Worm (Caenorhabditis elegans) whole organism, L4 larva: Measurements from ENCODE around the gene F33A8.7.

ENCODE experiments used
- F10B5.3 ChIP-seq: sonication (generic microtip); optimal IDR thresholded peaks from 2 replicates; lab custom pipeline; 2016; ENCODE audit warnings: mild to moderate bottlenecking, missing genetic modification characterization, missing compliant biosample characterization
- F49E8.2 ChIP-seq: sonication (generic microtip); optimal IDR thresholded peaks from 2 replicates; lab custom pipeline; 2016; ENCODE audit warnings: missing compliant biosample characterization, mild to moderate bottlenecking, missing genetic modification characterization, borderline replicate concordance
- Y105C5A.15 ChIP-seq: fragments of 200-800 bp; sonication (Bioruptor generic); IDR thresholded peaks from 2 replicates; pipeline ENCODE4 v1.3.6; 2022; ENCODE audit warnings: missing genetic modification characterization, missing compliant biosample characterization
- Y48G9A.11 ChIP-seq: fragments of 200-800 bp; sonication (Bioruptor generic); IDR thresholded peaks from 2 replicates; pipeline ENCODE4 v1.3.6; 2022; ENCODE audit warnings: missing genetic modification reagents, missing genetic modification characterization, missing compliant biosample characterization
- aha-1 ChIP-seq: fragments of 150-350 bp; peaks from one replicate; lab custom pipeline; 2014; ENCODE audit warnings: missing biosample characterization, missing genetic modification characterization
- ceh-20 ChIP-seq: fragments of 200-800 bp; sonication (Bioruptor generic); IDR thresholded peaks from 2 replicates; pipeline ENCODE4 v1.3.6; 2022; ENCODE audit warnings: missing genetic modification reagents, missing genetic modification characterization, missing compliant biosample characterization
- ceh-44 ChIP-seq: fragments of 200-800 bp; sonication (Bioruptor generic); IDR thresholded peaks from 2 replicates; pipeline ENCODE4 v1.3.6; 2022; ENCODE audit warnings: missing genetic modification reagents, missing genetic modification characterization, missing compliant biosample characterization
- ces-1 ChIP-seq: fragments of 150-350 bp; sonication (generic microtip); optimal IDR thresholded peaks from 4 replicates; lab custom pipeline; 2014; ENCODE audit warnings: missing biosample characterization, missing genetic modification reagents, missing genetic modification characterization
- daf-12 ChIP-seq: fragments of 150-350 bp; optimal IDR thresholded peaks from 2 replicates; lab custom pipeline; 2014; ENCODE audit warnings: missing biosample characterization, missing genetic modification reagents, missing genetic modification characterization
- dmd-6 ChIP-seq: fragments of 200-800 bp; sonication (Bioruptor generic); IDR thresholded peaks from 2 replicates; pipeline ENCODE4 v1.3.6; 2022; ENCODE audit warnings: missing genetic modification reagents, missing genetic modification characterization, missing compliant biosample characterization
- egl-27 ChIP-seq: sonication (generic microtip); optimal IDR thresholded peaks from 3 replicates; lab custom pipeline; 2017; ENCODE audit warnings: missing biosample characterization, missing genetic modification reagents, missing genetic modification characterization
- hlh-30 ChIP-seq: sonication (generic microtip); optimal IDR thresholded peaks from 2 replicates; lab custom pipeline; 2017; ENCODE audit warnings: antibody characterized with exemption, mild to moderate bottlenecking, missing genetic modification characterization, missing compliant biosample characterization; ENCODE audit not compliant: insufficient read depth
- jun-1 ChIP-seq: fragments of 150-350 bp; optimal IDR thresholded peaks from 2 replicates; lab custom pipeline; 2014; ENCODE audit warnings: missing biosample characterization, missing genetic modification reagents, missing genetic modification characterization
- lim-7 ChIP-seq: fragments of 200-800 bp; sonication (Bioruptor generic); IDR thresholded peaks from 2 replicates; pipeline ENCODE4 v1.3.6; 2022; ENCODE audit warnings: missing genetic modification characterization, missing compliant biosample characterization
- lin-1 ChIP-seq: fragments of 200-800 bp; sonication (Bioruptor generic); IDR thresholded peaks from 2 replicates; pipeline ENCODE4 v1.3.6; 2022; ENCODE audit warnings: missing genetic modification reagents, missing genetic modification characterization, missing compliant biosample characterization
- lin-15B ChIP-seq: fragments of 150-350 bp; sonication (generic microtip); optimal IDR thresholded peaks from 3 replicates; lab custom pipeline; 2014; ENCODE audit warnings: missing biosample characterization, missing genetic modification characterization
- lin-29 ChIP-seq: fragments of 200-800 bp; sonication (Bioruptor generic); IDR thresholded peaks from 2 replicates; pipeline ENCODE4 v1.3.6; 2022; ENCODE audit warnings: missing genetic modification reagents, missing genetic modification characterization, missing compliant biosample characterization
- lin-38 ChIP-seq: fragments of 200-800 bp; sonication (Bioruptor generic); IDR thresholded peaks from 2 replicates; pipeline ENCODE4 v1.3.6; 2022; ENCODE audit warnings: missing genetic modification reagents, missing genetic modification characterization, missing compliant biosample characterization
- madf-5 ChIP-seq, 2 experiments: fragments of 200-800 bp; sonication (Bioruptor generic); IDR thresholded peaks; 2 replicates each; pipeline ENCODE4 v1.3.6; 2022; ENCODE audit warnings: missing compliant biosample characterization in 2 of 2, missing genetic modification characterization in 2 of 2
- mes-2 ChIP-seq: sonication (generic microtip); optimal IDR thresholded peaks from 2 replicates; lab custom pipeline; 2016; ENCODE audit warnings: missing genotype, mild to moderate bottlenecking, missing genetic modification characterization, missing compliant biosample characterization; ENCODE audit not compliant: poor library complexity, severe bottlenecking
- nhr-10 ChIP-seq: fragments of 150-350 bp; optimal IDR thresholded peaks from 2 replicates; lab custom pipeline; 2014; ENCODE audit warnings: missing biosample characterization, missing genetic modification characterization
- nhr-28 ChIP-seq: fragments of 150-350 bp; optimal IDR thresholded peaks from 2 replicates; lab custom pipeline; 2014; ENCODE audit warnings: missing biosample characterization, missing genetic modification characterization
- nhr-6 ChIP-seq: fragments of 150-350 bp; optimal IDR thresholded peaks from 2 replicates; lab custom pipeline; 2014; ENCODE audit warnings: missing biosample characterization, missing genetic modification characterization
- pha-4 ChIP-seq, 2 experiments: fragments of 150-350 bp in 1 of 2; fragments of 200-800 bp in 1 of 2; sonication (Bioruptor generic) in 1 of 2; IDR thresholded peaks in 1 of 2; optimal IDR thresholded peaks in 1 of 2; 2 replicates each; pipeline versions ENCODE4 v1.3.6 to Lab custom; 2014 to 2022; ENCODE audit warnings: missing genetic modification characterization in 2 of 2, missing genetic modification reagents in 2 of 2, missing biosample characterization in 1 of 2, missing compliant biosample characterization in 1 of 2
- set-16 ChIP-seq: fragments of 200-800 bp; sonication (Bioruptor generic); IDR thresholded peaks from 2 replicates; pipeline ENCODE4 v1.3.6; 2022; ENCODE audit warnings: missing genetic modification reagents, missing genetic modification characterization, missing compliant biosample characterization
- skn-1 ChIP-seq: fragments of 150-350 bp; optimal IDR thresholded peaks from 2 replicates; lab custom pipeline; 2014; ENCODE audit warnings: missing biosample characterization, missing genetic modification characterization
- unc-130 ChIP-seq: sonication (generic microtip); optimal IDR thresholded peaks from 2 replicates; lab custom pipeline; 2016; ENCODE audit warnings: missing genetic modification reagents, missing genetic modification characterization, missing compliant biosample characterization
- unc-39 ChIP-seq: sonication (generic microtip); optimal IDR thresholded peaks from 2 replicates; lab custom pipeline; 2017; ENCODE audit warnings: missing biosample characterization, missing genetic modification characterization
- unc-62 ChIP-seq, 3 experiments: fragments of 150-350 bp in 1 of 3; sonication (generic microtip); optimal IDR thresholded peaks in 2 of 3; peaks in 1 of 3; 1 replicate in 1 of 3; 2 replicates in 2 of 3; lab custom pipeline; 2014 to 2017; ENCODE audit warnings: missing biosample characterization in 3 of 3, missing genetic modification characterization in 3 of 3, missing genetic modification reagents in 3 of 3, missing genotype in 1 of 3

Gene F33A8.7

ce11 chrII:10999109-10999508 lies 26.4 kb downstream of the F33A8.7 start:
- TF ChIP-seq unc-39 (no peak), ces-1 (GFP tag; lab: Kevin White, UChicago) (peak; percentile 49), dmd-6 (GFP tag; lab: Robert Waterston, UW) (no peak), set-16 (GFP tag; lab: Robert Waterston, UW) (0 out of 2 replicates have a peak, but pooled peaks have one; percentile 6), aha-1 (peak; percentile 63)

DNA sequence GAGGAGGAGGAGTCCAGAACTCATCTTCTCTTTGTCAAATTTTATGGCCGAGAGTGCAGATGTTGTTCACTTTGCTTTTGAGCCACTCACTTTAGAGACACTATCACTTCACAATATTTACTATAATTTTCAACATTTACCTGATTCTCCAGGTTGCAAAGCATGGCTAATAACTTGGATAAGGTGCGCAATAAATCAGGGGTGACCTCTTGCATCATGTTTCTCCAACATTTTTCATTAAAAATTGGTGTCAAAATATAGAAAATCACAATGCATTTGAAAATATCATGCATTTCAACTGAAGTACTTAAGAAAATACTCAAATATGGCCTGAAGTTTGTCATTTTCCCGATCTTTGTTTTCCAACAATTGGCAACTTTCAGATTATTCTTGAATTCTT lies 29.9 kb downstream of the F33A8.7 start:
- TF ChIP-seq nhr-10 (tag; lab: Kevin White, UChicago) (no peak), nhr-28 (no peak), lin-38 (no peak), hlh-30 (tag; lab: Kevin White, UChicago) (no peak), nhr-6 (tag; lab: Kevin White, UChicago) (no peak), Y105C5A.15 (no peak), lin-1 (no peak), unc-62 (GFP tag; optimal IDR thresholded peaks at IDR 0.05 in 1 of 2; lab: Kevin White, UChicago) (peak in 1 of 2 experiments; percentile 97), unc-62 (tag; optimal IDR thresholded peaks at IDR 0.05; lab: Kevin White, UChicago) (no peak)

DNA sequence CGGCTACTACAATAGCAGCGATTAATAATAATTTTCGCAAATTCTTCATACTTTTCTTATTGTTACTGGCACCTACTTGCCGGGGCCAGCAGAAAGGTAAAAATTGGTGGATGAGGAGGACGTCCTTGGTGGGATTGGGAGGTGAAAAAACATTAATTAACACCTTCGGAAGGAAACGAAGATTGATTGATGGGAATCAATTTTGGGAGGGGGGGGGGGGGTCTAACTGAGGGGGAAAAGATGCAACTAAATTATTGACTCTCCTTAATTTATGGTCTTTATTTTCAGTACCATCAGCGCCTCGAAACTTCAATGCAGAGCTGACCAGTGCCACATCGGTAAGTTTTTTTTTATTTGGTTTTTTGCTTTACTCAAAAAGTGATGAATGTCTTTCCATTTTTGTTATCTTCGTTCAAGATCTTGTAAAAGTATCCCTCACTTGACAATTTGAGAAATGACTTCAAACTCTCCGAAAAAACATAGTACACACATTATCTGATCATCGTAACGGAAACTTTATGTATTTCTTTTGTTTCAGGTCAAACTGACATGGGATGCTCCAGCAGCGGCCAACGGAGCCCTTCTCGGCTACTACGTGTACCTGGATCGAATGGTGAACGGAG lies 31.7 kb downstream of the F33A8.7 start:
- TF ChIP-seq aha-1 (peak; percentile 71), skn-1 (no peak), egl-27 (tag; lab: Kevin White, UChicago) (no peak), ceh-44 (GFP tag; lab: Robert Waterston, UW) (no peak), daf-12 (no peak), pha-4 (GFP tag; IDR thresholded peaks at IDR 0.05; lab: Robert Waterston, UW) (no peak), pha-4 (tag; optimal IDR thresholded peaks at IDR 0.05; lab: Kevin White, UChicago) (no peak), unc-62 (GFP tag; optimal IDR thresholded peaks at IDR 0.05 in 1 of 2; lab: Kevin White, UChicago) (peak in 1 of 2 experiments; percentile 77), unc-62 (tag; optimal IDR thresholded peaks at IDR 0.05; lab: Kevin White, UChicago) (no peak), Y48G9A.11 (GFP tag; lab: Robert Waterston, UW) (no peak)

DNA sequence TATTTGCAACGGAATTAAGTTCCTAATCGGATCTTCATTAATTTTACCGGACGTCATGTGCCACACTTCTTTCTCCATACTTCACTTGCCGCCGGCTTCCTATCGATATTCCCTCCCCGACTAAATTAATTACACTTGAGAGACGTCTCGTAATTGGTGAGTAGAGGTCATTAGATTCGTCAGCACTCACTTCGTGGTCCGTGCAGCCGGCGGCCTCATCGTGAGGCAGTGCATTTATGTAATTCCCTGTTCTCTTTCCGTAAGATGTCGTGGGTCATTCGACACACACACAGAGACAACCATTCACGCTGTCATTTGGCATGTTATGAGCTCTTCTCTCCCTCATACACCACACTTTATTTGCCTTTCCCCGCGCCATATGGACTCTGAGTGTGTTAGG lies 34.9 kb downstream of the F33A8.7 start:
- TF ChIP-seq set-16 (GFP tag; lab: Robert Waterston, UW): no peak
- no peak for TF ChIP-seq lin-29 (GFP tag; lab: Robert Waterston, UW)
- peak in 1 of 2 experiments; percentile 43 for TF ChIP-seq unc-62 (GFP tag; optimal IDR thresholded peaks at IDR 0.05 in 1 of 2; lab: Kevin White, UChicago)
- TF ChIP-seq unc-62 (tag; optimal IDR thresholded peaks at IDR 0.05; lab: Kevin White, UChicago): no peak
- TF ChIP-seq jun-1 (tag; lab: Kevin White, UChicago): no peak
- peak; percentile 16 for TF ChIP-seq ces-1 (GFP tag; lab: Kevin White, UChicago)

ce11 chrII:10989180-10989579 lies 36.3 kb downstream of the F33A8.7 start:
- TF ChIP-seq mes-2 (tag; lab: Kevin White, UChicago): peak; percentile 2
- TF ChIP-seq hlh-30 (tag; lab: Kevin White, UChicago): no peak

- TF ChIP-seq aha-1 (peak; percentile 53), F49E8.2 (tag; lab: Kevin White, UChicago) (no peak), mes-2 (tag; lab: Kevin White, UChicago) (peak; percentile 5), unc-130 (no peak), Y105C5A.15 (no peak), ceh-20 (GFP tag; lab: Robert Waterston, UW) (no peak), lin-15B (tag; lab: Kevin White, UChicago) (no peak), F10B5.3 (no peak), madf-5 (GFP tag; IDR thresholded peaks at IDR 0.05; lab: Robert Waterston, UW) (no peak), lim-7 (GFP tag; lab: Robert Waterston, UW) (no peak)
Measured at ce11 chrII:10988575-10988974, 36.9 kb downstream of the F33A8.7 start.
